Worm (Caenorhabditis elegans) whole organism, L2 larva: Measurements from ENCODE around the gene C27B7.2.

Experiments
- aly-2 ChIP-seq: fragments of 150-350 bp; optimal IDR thresholded peaks from 2 replicates; lab custom pipeline; 2014; ENCODE audit warnings: missing biosample characterization, missing genetic modification characterization
- ceh-82 ChIP-seq: fragments of 150-350 bp; optimal IDR thresholded peaks from 2 replicates; lab custom pipeline; 2014; ENCODE audit warnings: missing biosample characterization, missing genetic modification characterization
- egl-27 ChIP-seq: sonication (generic microtip); optimal IDR thresholded peaks from 3 replicates; lab custom pipeline; 2017; ENCODE audit warnings: missing biosample characterization, missing genetic modification reagents, missing genetic modification characterization
- elt-1 ChIP-seq: fragments of 150-350 bp; optimal IDR thresholded peaks from 2 replicates; lab custom pipeline; 2014; ENCODE audit warnings: missing biosample characterization, missing genetic modification characterization
- fos-1 ChIP-seq: fragments of 150-350 bp; optimal IDR thresholded peaks from 2 replicates; lab custom pipeline; 2014; ENCODE audit warnings: missing biosample characterization, missing genetic modification characterization
- lsy-2 ChIP-seq, 2 experiments: fragments of 150-350 bp in 1 of 2; sonication (generic microtip) in 1 of 2; optimal IDR thresholded peaks; 2 replicates each; lab custom pipeline; 2014 to 2017; ENCODE audit warnings: missing biosample characterization in 2 of 2, missing genetic modification characterization in 2 of 2
- mdl-1 ChIP-seq, 2 experiments: fragments of 150-350 bp in 1 of 2; sonication (generic microtip) in 1 of 2; optimal IDR thresholded peaks; 2 replicates each; lab custom pipeline; 2017; ENCODE audit warnings: missing biosample characterization in 2 of 2, missing genetic modification characterization in 2 of 2
- nhr-11 ChIP-seq: fragments of 150-350 bp; optimal IDR thresholded peaks from 2 replicates; lab custom pipeline; 2014; ENCODE audit warnings: missing biosample characterization, missing genetic modification characterization
- nhr-237 ChIP-seq: fragments of 150-350 bp; optimal IDR thresholded peaks from 2 replicates; lab custom pipeline; 2014; ENCODE audit warnings: missing biosample characterization, missing genetic modification characterization
- skn-1 ChIP-seq: sonication (generic microtip); optimal IDR thresholded peaks from 2 replicates; lab custom pipeline; 2017; ENCODE audit warnings: missing biosample characterization, missing genetic modification characterization
- unc-39 ChIP-seq: fragments of 150-350 bp; optimal IDR thresholded peaks from 2 replicates; lab custom pipeline; 2014; ENCODE audit warnings: missing biosample characterization, missing genetic modification characterization
- unc-62 ChIP-seq: fragments of 150-350 bp; optimal IDR thresholded peaks from 2 replicates; lab custom pipeline; 2014; ENCODE audit warnings: missing biosample characterization, missing genetic modification reagents, missing genetic modification characterization

DNA sequence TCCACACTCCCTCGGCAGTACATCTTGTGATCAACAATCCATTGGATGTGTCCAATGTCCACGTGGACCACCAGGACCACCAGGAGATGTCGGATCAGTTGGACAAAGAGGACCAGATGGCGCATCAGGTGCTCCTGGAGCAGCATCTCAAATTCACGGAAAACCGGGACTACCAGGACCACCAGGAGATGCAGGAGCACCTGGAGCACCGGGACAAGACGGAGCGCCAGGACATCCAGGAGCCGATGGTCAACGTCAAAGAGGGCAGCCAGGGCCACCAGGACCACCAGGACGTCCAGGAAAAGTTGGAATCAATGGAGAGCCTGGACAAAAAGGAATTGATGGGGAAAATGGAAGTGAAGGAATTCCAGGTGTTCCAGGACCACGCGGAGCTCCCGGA, 43.7 kb upstream of the C27B7.2 start:
- TF ChIP-seq mdl-1 (tag; optimal IDR thresholded peaks at IDR 0.05; lab: Kevin White, UChicago): no peak
- no peak for TF ChIP-seq nhr-11 (tag; lab: Kevin White, UChicago)
- TF ChIP-seq unc-39 (tag; lab: Kevin White, UChicago): no peak
- no peak for TF ChIP-seq fos-1
- no peak for TF ChIP-seq skn-1 (tag; lab: Kevin White, UChicago)
- TF ChIP-seq aly-2 (tag; lab: Kevin White, UChicago): no peak
- no peak for TF ChIP-seq lsy-2 (tag; optimal IDR thresholded peaks at IDR 0.05; lab: Kevin White, UChicago)
- no peak for TF ChIP-seq elt-1 (tag; lab: Kevin White, UChicago)
- TF ChIP-seq nhr-237 (tag; lab: Kevin White, UChicago): no peak
- no peak for TF ChIP-seq egl-27 (tag; lab: Kevin White, UChicago)
- no peak for TF ChIP-seq ceh-82
- no peak for TF ChIP-seq unc-62 (GFP tag; lab: Kevin White, UChicago)
